Fruit fly (Drosophila melanogaster): ENCODE measurements around the gene Drsl6.

Drsl6 gene

DNA sequence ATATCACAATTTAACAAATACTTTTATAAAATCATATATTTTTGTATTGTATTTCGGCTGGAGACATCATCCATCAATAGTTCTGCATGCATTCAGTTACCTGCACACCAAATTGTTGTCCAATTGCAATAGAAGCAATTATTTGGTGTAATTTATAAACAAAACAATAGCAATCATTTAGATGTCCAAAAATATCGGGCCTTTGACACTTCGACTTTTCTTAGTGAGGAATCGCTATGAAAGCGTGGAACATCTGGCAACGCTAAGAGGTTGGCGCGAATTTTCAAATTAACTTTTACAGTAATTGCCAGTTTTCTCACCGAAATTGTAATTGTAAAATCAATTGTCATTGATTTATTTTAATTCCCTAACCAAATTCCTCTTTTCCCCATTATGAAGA lies 1.4 kb downstream of the Drsl6 start, which contains the start of gene CG14969 (continued):
- TF ChIP-seq Trl (optimal IDR thresholded peaks at IDR 0.05) (no peak), Trl (GFP tag; optimal IDR thresholded peaks at IDR 0.05) (no peak), inv (GFP tag; IDR thresholded peaks at IDR 0.05; ENCODE audit: partially characterized antibody) (0 out of 2 replicates have a peak, but pooled peaks have one; percentile 12), Dek (tag; optimal IDR thresholded peaks at IDR 0.05) (no peak), Six4 (GFP tag; optimal IDR thresholded peaks at IDR 0.05) (no peak), Scr (GFP tag; IDR thresholded peaks at IDR 0.05; ENCODE audit: partially characterized antibody) (peak; percentile 49; the same call in 1 of the 2 replicates), dysf (GFP tag; IDR thresholded peaks at IDR 0.05) (no peak), ATbp (GFP tag; optimal IDR thresholded peaks at IDR 0.05) (no peak), knrl (GFP tag; IDR thresholded peaks at IDR 0.05; ENCODE audit: partially characterized antibody) (peak; percentile 39; the same call in 2 of the 3 replicates), unc-4 (GFP tag; IDR thresholded peaks at IDR 0.05; ENCODE audit: partially characterized antibody) (peak; percentile 56), CG18599 (GFP tag; optimal IDR thresholded peaks at IDR 0.05) (no peak), shn (GFP tag; optimal IDR thresholded peaks at IDR 0.05) (no peak), MESR4 (GFP tag; optimal IDR thresholded peaks at IDR 0.05) (peak; percentile 28), fd3F (GFP tag; optimal IDR thresholded peaks at IDR 0.05) (no peak), ci (GFP tag; IDR thresholded peaks at IDR 0.05) (0 out of 3 replicates have a peak, but pooled peaks have one; percentile 5), Optix (GFP tag; IDR thresholded peaks at IDR 0.05) (no peak), trem (tag; optimal IDR thresholded peaks at IDR 0.05) (peak; percentile 40), CG12769 (tag; optimal IDR thresholded peaks at IDR 0.05) (no peak), CG15601 (tag; optimal IDR thresholded peaks at IDR 0.05) (no peak), zfh2 (GFP tag; optimal IDR thresholded peaks at IDR 0.05) (no peak)

DNA sequence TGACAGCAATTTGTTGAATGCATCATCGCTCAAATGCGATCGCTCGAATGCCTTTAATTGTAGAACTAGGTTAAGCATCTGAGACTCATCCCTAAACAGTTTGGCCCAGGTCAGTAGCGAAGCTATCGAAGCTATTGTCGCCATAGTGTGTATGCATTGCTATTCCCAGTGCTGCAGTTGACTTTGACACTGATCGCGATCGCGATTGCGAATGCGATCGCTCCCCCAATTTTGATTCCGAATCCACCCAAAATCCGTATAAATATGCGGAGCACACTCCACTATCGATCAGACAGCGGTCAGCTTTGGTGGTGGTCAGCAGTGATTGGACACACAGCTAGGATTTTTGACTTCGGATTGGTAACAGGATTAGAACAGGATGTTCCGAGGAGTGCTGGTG lies 6.5 kb downstream of the Drsl6 start, which contains the start of gene CG14961:
CG14961 (plus strand) TSS at position 301 of the 400 bp plus-strand sequence.
- no peak for TF ChIP-seq Sry-β (GFP tag; optimal IDR thresholded peaks at IDR 0.05)
- TF ChIP-seq CG11093 (GFP tag; IDR thresholded peaks at IDR 0.05): no peak
- no peak for TF ChIP-seq Ada2b (GFP tag; IDR thresholded peaks at IDR 0.05)
- TF ChIP-seq Dp (GFP tag; optimal IDR thresholded peaks at IDR 0.05): no peak
- TF ChIP-seq row (GFP tag; IDR thresholded peaks at IDR 0.05): no peak
- no peak for TF ChIP-seq CG16863 (GFP tag; optimal IDR thresholded peaks at IDR 0.05)
- no peak for TF ChIP-seq Optix (GFP tag; IDR thresholded peaks at IDR 0.05)
- TF ChIP-seq croc (GFP tag; conservative IDR thresholded peaks at IDR 0.05): no peak
- no peak for TF ChIP-seq Dfd (GFP tag; optimal IDR thresholded peaks at IDR 0.05)
- TF ChIP-seq otp (GFP tag; IDR thresholded peaks at IDR 0.05): no peak
- no peak for TF ChIP-seq CG10267 (tag; optimal IDR thresholded peaks at IDR 0.05)
- TF ChIP-seq CG14965 (GFP tag; optimal IDR thresholded peaks at IDR 0.05; ENCODE audit: borderline replicate concordance): no peak
- no peak for TF ChIP-seq maf-S (GFP tag; optimal IDR thresholded peaks at IDR 0.05)
- TF ChIP-seq CG30020 (tag; optimal IDR thresholded peaks at IDR 0.05): no peak
- no peak for TF ChIP-seq Dll (GFP tag; IDR thresholded peaks at IDR 0.05; ENCODE audit: partially characterized antibody)
- no peak for TF ChIP-seq Doc3 (GFP tag; IDR thresholded peaks at IDR 0.05; ENCODE audit: partially characterized antibody)

DNA sequence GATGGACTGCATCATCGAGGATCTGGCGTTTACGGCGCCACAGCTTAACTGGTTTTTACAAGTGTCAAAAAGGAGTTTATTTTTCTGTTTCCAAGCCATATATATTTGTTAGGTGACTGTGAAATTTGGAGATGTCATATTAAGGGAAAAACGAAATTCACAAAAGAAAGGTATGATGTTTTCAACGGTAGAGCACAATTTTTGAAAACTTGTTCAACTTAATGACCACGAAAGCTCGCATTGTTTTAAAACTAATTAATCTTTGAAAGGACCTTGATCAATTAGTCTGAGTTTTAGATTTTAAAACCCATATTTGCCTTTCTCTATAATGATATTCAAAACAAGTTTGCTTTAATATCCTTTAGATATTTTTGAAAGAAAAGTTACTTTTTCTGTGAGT lies 7.4 kb downstream of the Drsl6 start, which contains the start of gene Strip:
Strip (minus strand) TSS at position 101 of the 400 bp plus-strand sequence.
- TF ChIP-seq CG18619 (GFP tag; optimal IDR thresholded peaks at IDR 0.05) (no peak), sc (optimal IDR thresholded peaks at IDR 0.05) (no peak), sc (GFP tag; optimal IDR thresholded peaks at IDR 0.05) (no peak), CG32767 (GFP tag; IDR thresholded peaks at IDR 0.05) (no peak), CG6654 (GFP tag; optimal IDR thresholded peaks at IDR 0.05) (no peak), CG13287 (GFP tag; IDR thresholded peaks at IDR 0.05; ENCODE audit: partially characterized antibody) (no peak), wdn (GFP tag; IDR thresholded peaks at IDR 0.05) (no peak), CG4617 (GFP tag; optimal IDR thresholded peaks at IDR 0.05; ENCODE audit: borderline replicate concordance) (no peak), gcm (GFP tag; optimal IDR thresholded peaks at IDR 0.05) (no peak)

Measured in whole organism, embryonic.